Worm (Caenorhabditis elegans): ENCODE data around the gene nuo-4.

nuo-4 gene

DNA sequence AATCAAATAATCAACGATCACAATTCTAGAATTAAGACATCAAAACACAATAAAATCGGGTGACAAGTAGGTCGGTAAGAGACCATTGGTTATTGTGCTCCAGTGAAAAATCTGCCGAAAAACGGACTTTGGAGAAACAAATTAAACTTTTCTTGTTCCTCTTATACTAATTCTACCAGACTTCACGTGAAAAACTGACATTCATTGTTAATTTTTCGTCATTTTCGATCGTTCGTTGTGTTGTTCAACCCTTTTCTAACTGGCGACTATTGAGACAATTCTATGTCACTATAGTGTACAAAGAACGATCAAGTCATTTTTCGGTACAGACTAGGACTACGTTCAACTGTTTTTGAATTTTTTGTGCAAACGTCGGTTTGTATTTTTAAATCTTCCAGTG is 38.1 kb downstream of the nuo-4 start:
- TF ChIP-seq nhr-90 (tag; optimal IDR thresholded peaks at IDR 0.05; ENCODE audit: poor library complexity) = peak; percentile 58
- no peak for TF ChIP-seq unc-30 (tag; optimal IDR thresholded peaks at IDR 0.05)
- no peak for TF ChIP-seq fkh-10 (GFP tag; optimal IDR thresholded peaks at IDR 0.05)
- no peak for TF ChIP-seq mef-2 (tag; optimal IDR thresholded peaks at IDR 0.05)
- peak; percentile 12 for TF ChIP-seq mep-1 (tag; optimal IDR thresholded peaks at IDR 0.05)
- TF ChIP-seq efl-3 (GFP tag; optimal IDR thresholded peaks at IDR 0.05) = no peak
- TF ChIP-seq nhr-20 (tag; optimal IDR thresholded peaks at IDR 0.05) = peak; percentile 71
- no peak for TF ChIP-seq unc-98 (GFP tag; IDR thresholded peaks at IDR 0.05)
- TF ChIP-seq lin-39 (tag; optimal IDR thresholded peaks at IDR 0.05) = no peak
- TF ChIP-seq unc-130 (tag; optimal IDR thresholded peaks at IDR 0.05) = no peak
- no peak for TF ChIP-seq zip-4 (GFP tag; optimal IDR thresholded peaks at IDR 0.05)
- TF ChIP-seq hlh-17 (GFP tag; optimal IDR thresholded peaks at IDR 0.05; ENCODE audit: borderline replicate concordance) = no peak
- TF ChIP-seq lin-35 (GFP tag; optimal IDR thresholded peaks at IDR 0.05) = peak in 1 of 2 experiments; percentile 73
- peak; percentile 18 for TF ChIP-seq nhr-77 (tag; optimal IDR thresholded peaks at IDR 0.05)
- peak; percentile 7 for TF ChIP-seq swsn-7 (tag; optimal IDR thresholded peaks at IDR 0.05)
- TF ChIP-seq efl-1 (optimal IDR thresholded peaks at IDR 0.05) = peak in 1 of 2 experiments; percentile 11
- peak in 1 of 2 experiments; percentile 93 for TF ChIP-seq efl-1 (GFP tag; optimal IDR thresholded peaks at IDR 0.05 in 1 of 2)
- TF ChIP-seq skn-1 (tag; optimal IDR thresholded peaks at IDR 0.05) = no peak
- TF ChIP-seq nhr-85 (tag) = peak; percentile 91
- TF ChIP-seq elt-3 (tag; optimal IDR thresholded peaks at IDR 0.05) = peak in 2 of 6 experiments; percentile 29 to 52
- TF ChIP-seq jun-1 (tag; optimal IDR thresholded peaks at IDR 0.05) = no peak
- no peak for TF ChIP-seq nhr-237 (tag; optimal IDR thresholded peaks at IDR 0.05)
- TF ChIP-seq unc-86 (tag; optimal IDR thresholded peaks at IDR 0.05) = no peak
- TF ChIP-seq ces-1 (GFP tag; optimal IDR thresholded peaks at IDR 0.05) = no peak
- TF ChIP-seq ztf-4 (tag; optimal IDR thresholded peaks at IDR 0.05) = no peak
- no peak for TF ChIP-seq hpl-2 (GFP tag; optimal IDR thresholded peaks at IDR 0.05)
- TF ChIP-seq aha-1 (tag; optimal IDR thresholded peaks at IDR 0.05) = no peak
- peak; percentile 52 for TF ChIP-seq snu-23 (GFP tag; optimal IDR thresholded peaks at IDR 0.05)
- TF ChIP-seq xbp-1 (tag; optimal IDR thresholded peaks at IDR 0.05) = peak; percentile 30
- TF ChIP-seq unc-62 (GFP tag; optimal IDR thresholded peaks at IDR 0.05) = no peak
- TF ChIP-seq sptf-1 (tag; optimal IDR thresholded peaks at IDR 0.05) = no peak
- no peak for TF ChIP-seq sox-4 (tag; optimal IDR thresholded peaks at IDR 0.05)
- TF ChIP-seq mdl-1 (tag; optimal IDR thresholded peaks at IDR 0.05) = no peak
- no peak for TF ChIP-seq ceh-82 (tag; optimal IDR thresholded peaks at IDR 0.05)
- peak; percentile 98 for TF ChIP-seq nhr-19 (GFP tag; conservative IDR thresholded peaks at IDR 0.05)
- TF ChIP-seq pax-3 (tag; optimal IDR thresholded peaks at IDR 0.05) = no peak
- TF ChIP-seq nhr-47 (tag; optimal IDR thresholded peaks at IDR 0.05) = peak; percentile 23
- TF ChIP-seq ets-5 (GFP tag; IDR thresholded peaks at IDR 0.05) = no peak
- no peak for TF ChIP-seq pag-3 (tag; optimal IDR thresholded peaks at IDR 0.05; ENCODE audit: borderline replicate concordance, insufficient read depth)
- TF ChIP-seq ceh-63 (GFP tag; optimal IDR thresholded peaks at IDR 0.05) = no peak
- peak; percentile 41 for TF ChIP-seq blmp-1 (tag; optimal IDR thresholded peaks at IDR 0.05)
- peak; percentile 64 for TF ChIP-seq elt-2 (tag; optimal IDR thresholded peaks at IDR 0.05)
- no peak for TF ChIP-seq vab-15 (tag; optimal IDR thresholded peaks at IDR 0.05)
- no peak for TF ChIP-seq ztf-11 (tag; optimal IDR thresholded peaks at IDR 0.05)
- no peak for TF ChIP-seq nhr-11 (tag; optimal IDR thresholded peaks at IDR 0.05)
- TF ChIP-seq lin-15B (tag; optimal IDR thresholded peaks at IDR 0.05) = no peak
- peak; percentile 19 for TF ChIP-seq tbx-2 (tag; optimal IDR thresholded peaks at IDR 0.05)
- TF ChIP-seq ceh-8 (GFP tag; optimal IDR thresholded peaks at IDR 0.05) = no peak
- TF ChIP-seq fkh-4 (tag; optimal IDR thresholded peaks at IDR 0.05; ENCODE audit: borderline replicate concordance) = no peak
- no peak for TF ChIP-seq ceh-90 (tag; optimal IDR thresholded peaks at IDR 0.05)
- TF ChIP-seq C34B4.2 (tag; optimal IDR thresholded peaks at IDR 0.05) = no peak
- no peak for TF ChIP-seq C04F5.9 (tag; optimal IDR thresholded peaks at IDR 0.05)
- TF ChIP-seq lsy-2 (tag; optimal IDR thresholded peaks at IDR 0.05) = peak; percentile 5 to 36
- 0 out of 2 replicates have a peak, but pooled peaks have one; percentile 6 for TF ChIP-seq grh-1 (GFP tag; IDR thresholded peaks at IDR 0.05)

Measured in whole organism, L1 larva.